Fruit fly (Drosophila melanogaster) whole organism, prepupa: ENCODE results near the gene Chc.

ENCODE experiments used
- CG10669 ChIP-seq: fragments of 200-800 bp; sonication (Bioruptor generic); optimal IDR thresholded peaks from 3 replicates; lab custom pipeline; 2018; ENCODE audit warnings: missing biosample characterization, mild to moderate bottlenecking, missing genetic modification characterization, moderate library complexity
- CG15336 ChIP-seq: fragments of 200-800 bp; sonication (Bioruptor generic); IDR thresholded peaks from 2 replicates; pipeline ENCODE4 v1.3.6; 2022; ENCODE audit warnings: missing biosample characterization, missing genetic modification characterization
- CG1621 ChIP-seq: fragments of 200-800 bp; sonication (Bioruptor generic); optimal IDR thresholded peaks from 3 replicates; lab custom pipeline; 2018; ENCODE audit warnings: missing biosample characterization, mild to moderate bottlenecking, missing genetic modification characterization
- CG16779 ChIP-seq: fragments of 200-800 bp; sonication (Bioruptor generic); optimal IDR thresholded peaks from 3 replicates; lab custom pipeline; 2017; ENCODE audit warnings: missing biosample characterization, mild to moderate bottlenecking, missing genetic modification characterization
- CG34406 ChIP-seq: fragments of 200-800 bp; sonication (Bioruptor generic); optimal IDR thresholded peaks from 3 replicates; lab custom pipeline; 2016; ENCODE audit warnings: missing biosample characterization, missing genetic modification characterization
- CG6163 ChIP-seq: fragments of 200-800 bp; sonication (Bioruptor generic); IDR thresholded peaks from 3 replicates; pipeline ENCODE4 v1.3.6; 2022; ENCODE audit warnings: missing biosample characterization, missing genetic modification characterization
- CG6792 ChIP-seq: fragments of 200-800 bp; sonication (Bioruptor generic); optimal IDR thresholded peaks from 3 replicates; lab custom pipeline; 2016; ENCODE audit warnings: missing biosample characterization, missing genetic modification characterization
- CG6808 ChIP-seq: fragments of 200-800 bp; sonication (Bioruptor generic); optimal IDR thresholded peaks from 3 replicates; lab custom pipeline; 2017; ENCODE audit warnings: missing biosample characterization, missing genetic modification characterization, mild to moderate bottlenecking, moderate library complexity, missing genetic modification reagents
- CG6854 ChIP-seq: fragments of 200-800 bp; sonication (Bioruptor generic); optimal IDR thresholded peaks from 2 replicates; lab custom pipeline; 2017; ENCODE audit warnings: missing biosample characterization, mild to moderate bottlenecking, missing genetic modification characterization
- CG7368 ChIP-seq: fragments of 200-800 bp; sonication (Bioruptor generic); optimal IDR thresholded peaks from 3 replicates; lab custom pipeline; 2016; ENCODE audit warnings: missing biosample characterization, missing genetic modification characterization
- CG8119 ChIP-seq: fragments of 200-800 bp; sonication (Bioruptor generic); IDR thresholded peaks from 3 replicates; pipeline ENCODE4 v1.3.6; 2022; ENCODE audit warnings: missing biosample characterization, missing genetic modification characterization
- CG8319 ChIP-seq: fragments of 200-800 bp; sonication (Bioruptor generic); optimal IDR thresholded peaks from 3 replicates; lab custom pipeline; 2016; ENCODE audit warnings: missing biosample characterization, missing genetic modification characterization
- CG8632 ChIP-seq: fragments of 200-800 bp; sonication (Bioruptor generic); optimal IDR thresholded peaks from 3 replicates; lab custom pipeline; 2016; ENCODE audit warnings: missing biosample characterization, missing genetic modification characterization
- CG9139 ChIP-seq: fragments of 200-800 bp; sonication (Bioruptor generic); optimal IDR thresholded peaks from 3 replicates; lab custom pipeline; 2017; ENCODE audit warnings: missing biosample characterization, mild to moderate bottlenecking, missing genetic modification characterization
- Eip78C ChIP-seq: fragments of 200-800 bp; sonication (Bioruptor generic); peaks from one replicate; lab custom pipeline; 2016; ENCODE audit warnings: missing biosample characterization, missing genetic modification characterization
- Eip93F ChIP-seq: fragments of 200-800 bp; sonication (Bioruptor generic); optimal IDR thresholded peaks from 2 replicates; lab custom pipeline; 2016; ENCODE audit warnings: missing biosample characterization, mild to moderate bottlenecking, missing genetic modification characterization
- Ets96B ChIP-seq: fragments of 200-800 bp; optimal IDR thresholded peaks from 2 replicates; lab custom pipeline; 2019; ENCODE audit warnings: missing biosample characterization, mild to moderate bottlenecking, missing genetic modification characterization, moderate library complexity
- Gug ChIP-seq: fragments of 200-800 bp; sonication (Bioruptor generic); IDR thresholded peaks from 2 replicates; pipeline ENCODE4 v1.3.6; 2022; ENCODE audit warnings: missing biosample characterization, missing genetic modification characterization
- Hr38 ChIP-seq: sonication (Bioruptor generic); optimal IDR thresholded peaks from 2 replicates; lab custom pipeline; 2016; ENCODE audit warnings: missing biosample characterization, missing genetic modification characterization
- Hr4 ChIP-seq: fragments of 200-800 bp; sonication (Bioruptor generic); optimal IDR thresholded peaks from 3 replicates; lab custom pipeline; 2016; ENCODE audit warnings: missing biosample characterization, missing genetic modification characterization
- Lpt ChIP-seq: fragments of 200-800 bp; sonication (Bioruptor generic); optimal IDR thresholded peaks from 3 replicates; lab custom pipeline; 2016; ENCODE audit warnings: missing biosample characterization, missing genetic modification characterization
- Met ChIP-seq: fragments of 200-800 bp; sonication (Bioruptor generic); optimal IDR thresholded peaks from 3 replicates; lab custom pipeline; 2016; ENCODE audit warnings: missing biosample characterization, missing genetic modification characterization
- OdsH ChIP-seq: fragments of 200-800 bp; sonication (Bioruptor generic); optimal IDR thresholded peaks from 3 replicates; lab custom pipeline; 2016; ENCODE audit warnings: missing biosample characterization, missing genetic modification characterization
- Sox102F ChIP-seq: fragments of 200-800 bp; sonication (Bioruptor generic); optimal IDR thresholded peaks from 2 replicates; lab custom pipeline; 2016; ENCODE audit warnings: missing biosample characterization, mild to moderate bottlenecking, missing genetic modification characterization
- Sox14 ChIP-seq: fragments of 200-800 bp; sonication (Bioruptor generic); optimal IDR thresholded peaks from 3 replicates; lab custom pipeline; 2016; ENCODE audit warnings: missing biosample characterization, missing genetic modification characterization
- Sox15 ChIP-seq: fragments of 200-800 bp; sonication (Bioruptor generic); optimal IDR thresholded peaks from 3 replicates; lab custom pipeline; 2016; ENCODE audit warnings: missing biosample characterization, missing genetic modification characterization
- cyc ChIP-seq: fragments of 200-800 bp; sonication (Bioruptor generic); optimal IDR thresholded peaks from 3 replicates; lab custom pipeline; 2016; ENCODE audit warnings: missing biosample characterization, missing genetic modification characterization
- dac ChIP-seq: fragments of 200-800 bp; sonication (Bioruptor generic); optimal IDR thresholded peaks from 2 replicates; lab custom pipeline; 2017; ENCODE audit warnings: missing biosample characterization, mild to moderate bottlenecking, missing genetic modification characterization
- dsx ChIP-seq: fragments of 200-800 bp; optimal IDR thresholded peaks from 3 replicates; lab custom pipeline; 2019; ENCODE audit warnings: missing biosample characterization, mild to moderate bottlenecking, missing genetic modification characterization, moderate library complexity; ENCODE audit not compliant: poor library complexity, severe bottlenecking
- eg ChIP-seq: fragments of 200-800 bp; sonication (Bioruptor generic); IDR thresholded peaks from 3 replicates; pipeline ENCODE4 v1.3.6; 2022; ENCODE audit warnings: missing biosample characterization, missing genetic modification characterization
- esn ChIP-seq: fragments of 200-800 bp; sonication (Bioruptor generic); optimal IDR thresholded peaks from 2 replicates; lab custom pipeline; 2016; ENCODE audit warnings: missing biosample characterization, mild to moderate bottlenecking, missing genetic modification characterization, moderate library complexity
- fd85E ChIP-seq: fragments of 200-800 bp; sonication (Bioruptor generic); optimal IDR thresholded peaks from 3 replicates; lab custom pipeline; 2016; ENCODE audit warnings: missing biosample characterization, missing genetic modification characterization
- fkh ChIP-seq: fragments of 200-800 bp; sonication (Bioruptor generic); optimal IDR thresholded peaks from 3 replicates; lab custom pipeline; 2017; ENCODE audit warnings: missing biosample characterization, mild to moderate bottlenecking, missing genetic modification characterization, moderate library complexity
- lz ChIP-seq: fragments of 200-800 bp; sonication (Bioruptor generic); optimal IDR thresholded peaks from 3 replicates; lab custom pipeline; 2016; ENCODE audit warnings: missing biosample characterization, missing genetic modification characterization
- salr ChIP-seq, 2 experiments: fragments of 200-800 bp; sonication (Bioruptor generic); optimal IDR thresholded peaks; 3 replicates each; lab custom pipeline; 2016 to 2018; ENCODE audit warnings: missing biosample characterization in 2 of 2, missing genetic modification characterization in 2 of 2, mild to moderate bottlenecking in 1 of 2
- ss ChIP-seq, 2 experiments: fragments of 200-800 bp; sonication (Bioruptor generic); optimal IDR thresholded peaks; 2 replicates in 1 of 2; 3 replicates in 1 of 2; lab custom pipeline; 2017 to 2018; ENCODE audit warnings: mild to moderate bottlenecking in 2 of 2, missing biosample characterization in 2 of 2, missing genetic modification characterization in 2 of 2, moderate library complexity in 1 of 2
- svp ChIP-seq: fragments of 200-800 bp; sonication (Bioruptor generic); peaks from one replicate; lab custom pipeline; 2016; ENCODE audit warnings: missing biosample characterization, missing genetic modification characterization
- vri ChIP-seq: fragments of 200-800 bp; sonication (Bioruptor generic); optimal IDR thresholded peaks from 3 replicates; lab custom pipeline; 2016; ENCODE audit warnings: missing biosample characterization, mild to moderate bottlenecking, missing genetic modification characterization

Gene Chc

dm6 chrX:15814485-15814884 lies 20.8 kb downstream of the Chc start:
- TF ChIP-seq CG9139 (GFP tag; lab: Kevin White, UChicago): no peak
- no peak for TF ChIP-seq Sox102F (GFP tag; lab: Kevin White, UChicago)
- no peak for TF ChIP-seq OdsH (GFP tag; lab: Kevin White, UChicago)
- no peak for TF ChIP-seq fd85E
- no peak for TF ChIP-seq Eip93F (GFP tag; lab: Kevin White, UChicago)
- no peak for TF ChIP-seq esn (GFP tag; lab: Kevin White, UChicago)
- TF ChIP-seq CG6854: no peak
- no peak for TF ChIP-seq Gug (GFP tag; lab: Robert Waterston, UW)
- no peak for TF ChIP-seq Hr4 (GFP tag; lab: Kevin White, UChicago)

- no peak for TF ChIP-seq CG8632 (GFP tag; lab: Kevin White, UChicago)
- peak; percentile 16 for TF ChIP-seq fkh (GFP tag; lab: Kevin White, UChicago)
- peak; percentile 3 for TF ChIP-seq dsx
- TF ChIP-seq CG6854: peak; percentile 25
- TF ChIP-seq CG1621 (tag; lab: Kevin White, UChicago): peak; percentile 61
- peak; percentile 8 for TF ChIP-seq Sox102F (GFP tag; lab: Kevin White, UChicago)
- TF ChIP-seq, all 60 proteins: peak for 5
These were observed 22.1 kb downstream of the Chc start for dm6 chrX:15813224-15813623.

- no peak for TF ChIP-seq CG8319 (GFP tag; lab: Kevin White, UChicago)
- TF ChIP-seq Gug (GFP tag; lab: Robert Waterston, UW): no peak
- no peak for TF ChIP-seq dac (GFP tag; lab: Kevin White, UChicago)
- no peak for TF ChIP-seq Met (GFP tag; lab: Kevin White, UChicago)
- TF ChIP-seq salr (GFP tag; optimal IDR thresholded peaks at IDR 0.05; lab: Kevin White, UChicago): peak in 1 of 2 experiments; percentile 10
- no peak for TF ChIP-seq CG10669
- no peak for TF ChIP-seq Hr38
These were observed 22.7 kb downstream of the Chc start for dm6 chrX:15812615-15812995.

- TF ChIP-seq Lpt (GFP tag; lab: Kevin White, UChicago) (peak; percentile 56), CG16779 (peak; percentile 12), OdsH (GFP tag; lab: Kevin White, UChicago) (peak; percentile 3), Gug (GFP tag; lab: Robert Waterston, UW) (no peak), salr (GFP tag; optimal IDR thresholded peaks at IDR 0.05; lab: Kevin White, UChicago) (no peak), CG6792 (no peak), eg (GFP tag; lab: Robert Waterston, UW) (peak; percentile 48), Met (GFP tag; lab: Kevin White, UChicago) (peak; percentile 29), CG6163 (peak; percentile 62), CG7368 (no peak), lz (GFP tag; lab: Kevin White, UChicago) (peak; percentile 12), svp (GFP tag; lab: Kevin White, UChicago) (peak; percentile 44), vri (GFP tag; lab: Kevin White, UChicago) (peak; percentile 54), CG1621 (tag; lab: Kevin White, UChicago) (no peak), CG6808 (peak; percentile 22), ss (GFP tag; optimal IDR thresholded peaks at IDR 0.05; lab: Kevin White, UChicago) (peak; percentile 2 to 11), Sox102F (GFP tag; lab: Kevin White, UChicago) (peak; percentile 33), Sox14 (peak; percentile 65), CG6854 (peak; percentile 56), Sox15 (no peak), CG8119 (GFP tag; lab: Robert Waterston, UW) (peak; percentile 61; the same call in 2 of the 3 replicates), Eip78C (GFP tag; lab: Kevin White, UChicago) (peak; percentile 65), CG15336 (peak; percentile 66; the same call in 1 of the 2 replicates), cyc (GFP tag; lab: Kevin White, UChicago) (no peak), CG34406 (GFP tag; lab: Kevin White, UChicago) (no peak), fkh (GFP tag; lab: Kevin White, UChicago) (peak; percentile 25), CG9139 (GFP tag; lab: Kevin White, UChicago) (peak; percentile 1), Ets96B (no peak), CG8632 (GFP tag; lab: Kevin White, UChicago) (no peak), fd85E (peak; percentile 35)
These were observed 23.4 kb downstream of the Chc start for dm6 chrX:15811666-15812614.
